Worm (Caenorhabditis elegans) whole organism, late embryonic: ENCODE data around the gene srh-296.

Experiments
- ama-1 ChIP-seq: fragments of 150-350 bp; optimal IDR thresholded peaks from 2 replicates; lab custom pipeline; 2014
- ceh-18 ChIP-seq: sonication (generic microtip); optimal IDR thresholded peaks from 2 replicates; lab custom pipeline; 2016; ENCODE audit warnings: missing genetic modification characterization, missing compliant biosample characterization
- ceh-30 ChIP-seq: fragments of 150-350 bp; optimal IDR thresholded peaks from 2 replicates; lab custom pipeline; 2014; ENCODE audit warnings: missing biosample characterization, missing genetic modification characterization
- ceh-6 ChIP-seq: fragments of 200-800 bp; sonication (Bioruptor generic); optimal IDR thresholded peaks from 2 replicates; lab custom pipeline; 2018; ENCODE audit warnings: mild to moderate bottlenecking, missing genetic modification characterization, missing compliant biosample characterization
- dve-1 ChIP-seq: sonication (generic microtip); optimal IDR thresholded peaks from 2 replicates; lab custom pipeline; 2017; ENCODE audit warnings: antibody characterized with exemption, mild to moderate bottlenecking, missing genetic modification characterization, missing compliant biosample characterization
- ets-4 ChIP-seq: sonication (generic microtip); optimal IDR thresholded peaks from 2 replicates; lab custom pipeline; 2016; ENCODE audit warnings: missing genetic modification characterization, missing compliant biosample characterization
- hlh-30 ChIP-seq: sonication (generic microtip); optimal IDR thresholded peaks from 2 replicates; lab custom pipeline; 2017; ENCODE audit warnings: antibody characterized with exemption, missing genetic modification characterization, missing compliant biosample characterization; ENCODE audit not compliant: insufficient read depth
- lim-6 ChIP-seq: sonication (generic microtip); optimal IDR thresholded peaks from 2 replicates; lab custom pipeline; 2016; ENCODE audit warnings: missing genetic modification characterization, missing compliant biosample characterization
- lin-11 ChIP-seq: fragments of 200-800 bp; sonication (Bioruptor generic); optimal IDR thresholded peaks from 2 replicates; lab custom pipeline; 2018; ENCODE audit warnings: mild to moderate bottlenecking, missing genetic modification characterization, missing compliant biosample characterization
- syd-9 ChIP-seq: sonication (generic microtip); optimal IDR thresholded peaks from 2 replicates; lab custom pipeline; 2016; ENCODE audit warnings: mild to moderate bottlenecking, missing genetic modification characterization, moderate library complexity, missing compliant biosample characterization
- tbx-2 ChIP-seq: sonication (generic microtip); optimal IDR thresholded peaks from 2 replicates; lab custom pipeline; 2016; ENCODE audit warnings: missing genetic modification characterization, missing compliant biosample characterization
- unc-3 ChIP-seq, 2 experiments: fragments of 200-800 bp in 1 of 2; sonication (Bioruptor generic) in 1 of 2; sonication (generic microtip) in 1 of 2; conservative IDR thresholded peaks in 1 of 2; optimal IDR thresholded peaks in 1 of 2; 2 replicates each; pipeline versions ENCODE4 v1.3.6 to Lab custom; 2016 to 2022; ENCODE audit warnings: missing compliant biosample characterization in 2 of 2, missing genetic modification characterization in 2 of 2, missing genetic modification reagents in 1 of 2

DNA sequence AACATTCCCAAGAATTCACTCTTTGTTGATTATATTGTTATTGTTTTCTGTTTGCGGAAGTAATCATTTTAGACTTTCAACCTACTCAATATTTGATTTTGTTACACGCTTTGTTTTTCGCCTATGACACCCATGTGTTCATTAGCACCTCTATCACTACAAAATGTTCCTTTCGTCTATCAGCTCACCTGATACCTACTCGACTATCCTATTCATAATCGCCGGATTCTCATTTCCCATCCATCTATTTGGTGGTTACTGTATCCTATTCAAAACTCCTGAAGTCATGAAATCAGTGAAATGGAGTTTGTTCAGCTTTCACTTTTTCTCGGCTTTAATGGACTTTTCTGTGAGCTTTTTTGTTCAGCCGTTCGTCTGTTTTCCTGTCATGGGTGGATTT is 4.8 kb upstream of the srh-296 start, which contains the start of gene srh-291:
- TF ChIP-seq ets-4 (tag; lab: Kevin White, UChicago) (no peak), lim-6 (tag; lab: Kevin White, UChicago) (no peak), ama-1 (no peak), syd-9 (tag; lab: Kevin White, UChicago) (no peak), hlh-30 (tag; lab: Kevin White, UChicago) (no peak), ceh-30 (tag; lab: Kevin White, UChicago) (no peak), unc-3 (GFP tag; conservative IDR thresholded peaks at IDR 0.05; lab: Robert Waterston, UW) (no peak), unc-3 (tag; optimal IDR thresholded peaks at IDR 0.05; lab: Kevin White, UChicago) (no peak), lin-11 (tag; lab: Kevin White, UChicago) (no peak), tbx-2 (no peak), dve-1 (no peak), ceh-18 (tag; lab: Kevin White, UChicago) (no peak), ceh-6 (no peak)
